Worm (Caenorhabditis elegans): ENCODE results near the gene F39G3.2.

DNA sequence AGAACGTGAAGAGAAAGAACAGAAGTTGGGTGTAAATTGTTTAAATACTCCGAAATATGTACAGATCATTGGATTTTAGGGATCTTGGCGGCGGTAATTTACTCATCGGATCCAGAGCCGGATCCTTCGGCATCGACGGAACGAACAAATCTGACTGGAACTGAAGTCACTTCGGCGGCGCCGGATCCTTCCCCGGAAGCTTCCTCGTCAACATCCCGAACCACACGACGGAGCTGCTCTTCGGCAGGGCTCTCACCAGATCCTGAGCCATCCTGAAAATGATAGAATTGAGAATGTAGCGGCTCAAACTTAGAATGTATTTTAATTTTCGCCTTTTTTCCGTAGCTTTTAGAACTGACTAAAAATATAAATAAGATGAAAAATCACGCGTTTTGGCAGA lies 46.0 kb upstream of the F39G3.2 start:
- no peak for TF ChIP-seq nfya-1 (tag; optimal IDR thresholded peaks at IDR 0.05)
- TF ChIP-seq ama-1 (optimal IDR thresholded peaks at IDR 0.05) = no peak
